Worm (Caenorhabditis elegans): ENCODE data around the gene spot-1.

ce11 chrIII:7298045-7298444, 21.0 kb upstream of the spot-1 start:
- TF ChIP-seq mdl-1 (tag; optimal IDR thresholded peaks at IDR 0.05): no peak
- no peak for TF ChIP-seq unc-62 (GFP tag; optimal IDR thresholded peaks at IDR 0.05 in 1 of 2)
- no peak for TF ChIP-seq unc-62 (tag; optimal IDR thresholded peaks at IDR 0.05)
- TF ChIP-seq ces-1 (GFP tag; optimal IDR thresholded peaks at IDR 0.05): no peak
- TF ChIP-seq nhr-11 (tag; optimal IDR thresholded peaks at IDR 0.05): no peak
- no peak for TF ChIP-seq nhr-6 (tag; optimal IDR thresholded peaks at IDR 0.05)
- no peak for TF ChIP-seq vab-7 (GFP tag; IDR thresholded peaks at IDR 0.05)
